Fruit fly (Drosophila melanogaster) whole organism, prepupa: ENCODE data around the gene CG14042.

Source experiments
- Blimp-1 ChIP-seq: fragments of 200-800 bp; sonication (Bioruptor generic); optimal IDR thresholded peaks from 3 replicates; lab custom pipeline; 2017; ENCODE audit warnings: missing biosample characterization, missing genetic modification characterization, mild to moderate bottlenecking, moderate library complexity, missing genetic modification reagents
- CG10631 ChIP-seq: fragments of 200-800 bp; sonication (Bioruptor generic); optimal IDR thresholded peaks from 2 replicates; lab custom pipeline; 2016; ENCODE audit warnings: missing biosample characterization, missing genetic modification characterization
- CG10669 ChIP-seq: fragments of 200-800 bp; sonication (Bioruptor generic); optimal IDR thresholded peaks from 3 replicates; lab custom pipeline; 2018; ENCODE audit warnings: missing biosample characterization, mild to moderate bottlenecking, missing genetic modification characterization, moderate library complexity
- CG11294 ChIP-seq: fragments of 200-800 bp; sonication (Bioruptor generic); IDR thresholded peaks from 2 replicates; pipeline ENCODE4 v1.3.6; 2022; ENCODE audit warnings: missing biosample characterization, missing genetic modification characterization
- CG11762 ChIP-seq: fragments of 200-800 bp; sonication (Bioruptor generic); optimal IDR thresholded peaks from 3 replicates; lab custom pipeline; 2016; ENCODE audit warnings: missing biosample characterization, missing genetic modification characterization; ENCODE audit not compliant: insufficient read depth
- CG11902 ChIP-seq: fragments of 200-800 bp; sonication (Bioruptor generic); optimal IDR thresholded peaks from 3 replicates; lab custom pipeline; 2016; ENCODE audit warnings: missing biosample characterization, missing genetic modification characterization
- CG15336 ChIP-seq: fragments of 200-800 bp; sonication (Bioruptor generic); IDR thresholded peaks from 2 replicates; pipeline ENCODE4 v1.3.6; 2022; ENCODE audit warnings: missing biosample characterization, missing genetic modification characterization
- CG1621 ChIP-seq: fragments of 200-800 bp; sonication (Bioruptor generic); optimal IDR thresholded peaks from 3 replicates; lab custom pipeline; 2018; ENCODE audit warnings: missing biosample characterization, mild to moderate bottlenecking, missing genetic modification characterization
- CG16779 ChIP-seq: fragments of 200-800 bp; sonication (Bioruptor generic); optimal IDR thresholded peaks from 3 replicates; lab custom pipeline; 2017; ENCODE audit warnings: missing biosample characterization, mild to moderate bottlenecking, missing genetic modification characterization
- CG3919 ChIP-seq: fragments of 200-800 bp; sonication (Bioruptor generic); optimal IDR thresholded peaks from 3 replicates; lab custom pipeline; 2016; ENCODE audit warnings: missing biosample characterization, missing genetic modification characterization
- CG4318 ChIP-seq: fragments of 200-800 bp; sonication (Bioruptor generic); optimal IDR thresholded peaks from 3 replicates; lab custom pipeline; 2017; ENCODE audit warnings: missing biosample characterization, mild to moderate bottlenecking, missing genetic modification characterization
- CG6163 ChIP-seq: fragments of 200-800 bp; sonication (Bioruptor generic); IDR thresholded peaks from 3 replicates; pipeline ENCODE4 v1.3.6; 2022; ENCODE audit warnings: missing biosample characterization, missing genetic modification characterization
- CG6276 ChIP-seq: fragments of 200-800 bp; sonication (Bioruptor generic); optimal IDR thresholded peaks from 2 replicates; lab custom pipeline; 2017; ENCODE audit warnings: missing biosample characterization, mild to moderate bottlenecking, missing genetic modification characterization
- CG6792 ChIP-seq: fragments of 200-800 bp; sonication (Bioruptor generic); optimal IDR thresholded peaks from 3 replicates; lab custom pipeline; 2016; ENCODE audit warnings: missing biosample characterization, missing genetic modification characterization
- CG6808 ChIP-seq: fragments of 200-800 bp; sonication (Bioruptor generic); optimal IDR thresholded peaks from 3 replicates; lab custom pipeline; 2017; ENCODE audit warnings: missing biosample characterization, missing genetic modification characterization, mild to moderate bottlenecking, moderate library complexity, missing genetic modification reagents
- CG7368 ChIP-seq: fragments of 200-800 bp; sonication (Bioruptor generic); optimal IDR thresholded peaks from 3 replicates; lab custom pipeline; 2016; ENCODE audit warnings: missing biosample characterization, missing genetic modification characterization
- CG8119 ChIP-seq: fragments of 200-800 bp; sonication (Bioruptor generic); IDR thresholded peaks from 3 replicates; pipeline ENCODE4 v1.3.6; 2022; ENCODE audit warnings: missing biosample characterization, missing genetic modification characterization
- CG8319 ChIP-seq: fragments of 200-800 bp; sonication (Bioruptor generic); optimal IDR thresholded peaks from 3 replicates; lab custom pipeline; 2016; ENCODE audit warnings: missing biosample characterization, missing genetic modification characterization
- CG8632 ChIP-seq: fragments of 200-800 bp; sonication (Bioruptor generic); optimal IDR thresholded peaks from 3 replicates; lab custom pipeline; 2016; ENCODE audit warnings: missing biosample characterization, missing genetic modification characterization
- CG9139 ChIP-seq: fragments of 200-800 bp; sonication (Bioruptor generic); optimal IDR thresholded peaks from 3 replicates; lab custom pipeline; 2017; ENCODE audit warnings: missing biosample characterization, mild to moderate bottlenecking, missing genetic modification characterization
- Eip75B ChIP-seq: fragments of 200-800 bp; sonication (Bioruptor generic); optimal IDR thresholded peaks from 3 replicates; lab custom pipeline; 2016; ENCODE audit warnings: missing biosample characterization, missing genetic modification characterization
- Eip78C ChIP-seq: fragments of 200-800 bp; sonication (Bioruptor generic); peaks from one replicate; lab custom pipeline; 2016; ENCODE audit warnings: missing biosample characterization, missing genetic modification characterization
- Eip93F ChIP-seq: fragments of 200-800 bp; sonication (Bioruptor generic); optimal IDR thresholded peaks from 2 replicates; lab custom pipeline; 2016; ENCODE audit warnings: missing biosample characterization, mild to moderate bottlenecking, missing genetic modification characterization
- Ets21C ChIP-seq: fragments of 200-800 bp; sonication (Bioruptor generic); optimal IDR thresholded peaks from 3 replicates; lab custom pipeline; 2016; ENCODE audit warnings: missing biosample characterization, missing genetic modification characterization
- Ets96B ChIP-seq: fragments of 200-800 bp; optimal IDR thresholded peaks from 2 replicates; lab custom pipeline; 2019; ENCODE audit warnings: missing biosample characterization, mild to moderate bottlenecking, missing genetic modification characterization, moderate library complexity
- Gug ChIP-seq: fragments of 200-800 bp; sonication (Bioruptor generic); IDR thresholded peaks from 2 replicates; pipeline ENCODE4 v1.3.6; 2022; ENCODE audit warnings: missing biosample characterization, missing genetic modification characterization
- Hr38 ChIP-seq: sonication (Bioruptor generic); optimal IDR thresholded peaks from 2 replicates; lab custom pipeline; 2016; ENCODE audit warnings: missing biosample characterization, missing genetic modification characterization
- Hr4 ChIP-seq: fragments of 200-800 bp; sonication (Bioruptor generic); optimal IDR thresholded peaks from 3 replicates; lab custom pipeline; 2016; ENCODE audit warnings: missing biosample characterization, missing genetic modification characterization
- Lpt ChIP-seq: fragments of 200-800 bp; sonication (Bioruptor generic); optimal IDR thresholded peaks from 3 replicates; lab custom pipeline; 2016; ENCODE audit warnings: missing biosample characterization, missing genetic modification characterization
- Met ChIP-seq: fragments of 200-800 bp; sonication (Bioruptor generic); optimal IDR thresholded peaks from 3 replicates; lab custom pipeline; 2016; ENCODE audit warnings: missing biosample characterization, missing genetic modification characterization
- OdsH ChIP-seq: fragments of 200-800 bp; sonication (Bioruptor generic); optimal IDR thresholded peaks from 3 replicates; lab custom pipeline; 2016; ENCODE audit warnings: missing biosample characterization, missing genetic modification characterization
- Sox102F ChIP-seq: fragments of 200-800 bp; sonication (Bioruptor generic); optimal IDR thresholded peaks from 2 replicates; lab custom pipeline; 2016; ENCODE audit warnings: missing biosample characterization, mild to moderate bottlenecking, missing genetic modification characterization
- Sox14 ChIP-seq: fragments of 200-800 bp; sonication (Bioruptor generic); optimal IDR thresholded peaks from 3 replicates; lab custom pipeline; 2016; ENCODE audit warnings: missing biosample characterization, missing genetic modification characterization
- Sox15 ChIP-seq: fragments of 200-800 bp; sonication (Bioruptor generic); optimal IDR thresholded peaks from 3 replicates; lab custom pipeline; 2016; ENCODE audit warnings: missing biosample characterization, missing genetic modification characterization
- acj6 ChIP-seq: fragments of 200-800 bp; sonication (Bioruptor generic); optimal IDR thresholded peaks from 3 replicates; lab custom pipeline; 2016; ENCODE audit warnings: missing biosample characterization, missing genetic modification characterization
- dac ChIP-seq: fragments of 200-800 bp; sonication (Bioruptor generic); optimal IDR thresholded peaks from 2 replicates; lab custom pipeline; 2017; ENCODE audit warnings: missing biosample characterization, mild to moderate bottlenecking, missing genetic modification characterization
- dsx ChIP-seq: fragments of 200-800 bp; optimal IDR thresholded peaks from 3 replicates; lab custom pipeline; 2019; ENCODE audit warnings: missing biosample characterization, mild to moderate bottlenecking, missing genetic modification characterization, moderate library complexity; ENCODE audit not compliant: poor library complexity, severe bottlenecking
- eg ChIP-seq: fragments of 200-800 bp; sonication (Bioruptor generic); IDR thresholded peaks from 3 replicates; pipeline ENCODE4 v1.3.6; 2022; ENCODE audit warnings: missing biosample characterization, missing genetic modification characterization
- esn ChIP-seq: fragments of 200-800 bp; sonication (Bioruptor generic); optimal IDR thresholded peaks from 2 replicates; lab custom pipeline; 2016; ENCODE audit warnings: missing biosample characterization, mild to moderate bottlenecking, missing genetic modification characterization, moderate library complexity
- fkh ChIP-seq: fragments of 200-800 bp; sonication (Bioruptor generic); optimal IDR thresholded peaks from 3 replicates; lab custom pipeline; 2017; ENCODE audit warnings: missing biosample characterization, mild to moderate bottlenecking, missing genetic modification characterization, moderate library complexity
- lz ChIP-seq: fragments of 200-800 bp; sonication (Bioruptor generic); optimal IDR thresholded peaks from 3 replicates; lab custom pipeline; 2016; ENCODE audit warnings: missing biosample characterization, missing genetic modification characterization
- pdm3 ChIP-seq: fragments of 200-800 bp; sonication (Bioruptor generic); optimal IDR thresholded peaks from 3 replicates; lab custom pipeline; 2016; ENCODE audit warnings: missing biosample characterization, missing genetic modification characterization
- salr ChIP-seq, 2 experiments: fragments of 200-800 bp; sonication (Bioruptor generic); optimal IDR thresholded peaks; 3 replicates each; lab custom pipeline; 2016 to 2018; ENCODE audit warnings: missing biosample characterization in 2 of 2, missing genetic modification characterization in 2 of 2, mild to moderate bottlenecking in 1 of 2
- ss ChIP-seq, 2 experiments: fragments of 200-800 bp; sonication (Bioruptor generic); optimal IDR thresholded peaks; 2 replicates in 1 of 2; 3 replicates in 1 of 2; lab custom pipeline; 2017 to 2018; ENCODE audit warnings: mild to moderate bottlenecking in 2 of 2, missing biosample characterization in 2 of 2, missing genetic modification characterization in 2 of 2, moderate library complexity in 1 of 2
- svp ChIP-seq: fragments of 200-800 bp; sonication (Bioruptor generic); peaks from one replicate; lab custom pipeline; 2016; ENCODE audit warnings: missing biosample characterization, missing genetic modification characterization
- topi ChIP-seq: fragments of 200-800 bp; sonication (Bioruptor generic); optimal IDR thresholded peaks from 3 replicates; lab custom pipeline; 2016; ENCODE audit warnings: missing biosample characterization, missing genetic modification characterization
- vri ChIP-seq: fragments of 200-800 bp; sonication (Bioruptor generic); optimal IDR thresholded peaks from 3 replicates; lab custom pipeline; 2016; ENCODE audit warnings: missing biosample characterization, mild to moderate bottlenecking, missing genetic modification characterization

The CG14042 gene

dm6 chr2L:5080225-5080867 is 42.8 kb downstream of the CG14042 start (continued):
- TF ChIP-seq CG8632 (GFP tag; lab: Kevin White, UChicago), result peak; percentile 64
- TF ChIP-seq CG6808 (GFP tag; lab: Kevin White, UChicago), result peak; percentile 82
- TF ChIP-seq Lpt (GFP tag; lab: Kevin White, UChicago), result peak; percentile 87
- TF ChIP-seq CG3919, result peak; percentile 81
- peak; percentile 70 for TF ChIP-seq CG16779 (tag; lab: Kevin White, UChicago)
- TF ChIP-seq CG1621 (tag; lab: Kevin White, UChicago), result peak; percentile 58
- TF ChIP-seq CG6276 (GFP tag; lab: Kevin White, UChicago), result peak; percentile 95
- TF ChIP-seq Sox14 (GFP tag; lab: Kevin White, UChicago), result peak; percentile 49
- TF ChIP-seq Eip78C, result peak; percentile 93
- peak; percentile 82 for TF ChIP-seq dac (GFP tag; lab: Kevin White, UChicago)
- TF ChIP-seq CG11902 (GFP tag; lab: Kevin White, UChicago), result no peak
- peak; percentile 96 for TF ChIP-seq CG8119 (GFP tag; lab: Robert Waterston, UW)
- peak; percentile 80 for TF ChIP-seq CG10669
- no peak for TF ChIP-seq Ets21C (GFP tag; lab: Kevin White, UChicago)
- peak; percentile 83 for TF ChIP-seq OdsH
- TF ChIP-seq svp, result no peak
- no peak for TF ChIP-seq topi (GFP tag; lab: Kevin White, UChicago)
- TF ChIP-seq CG11762 (GFP tag; lab: Kevin White, UChicago), result peak; percentile 70
- TF ChIP-seq Hr4, result peak; percentile 85
- peak; percentile 44 for TF ChIP-seq CG7368 (GFP tag; lab: Kevin White, UChicago)
- TF ChIP-seq dsx (GFP tag; lab: Kevin White, UChicago), result peak; percentile 78
- TF ChIP-seq CG10631, result peak; percentile 83
- no peak for TF ChIP-seq Eip93F (GFP tag; lab: Kevin White, UChicago)
- peak; percentile 82 for TF ChIP-seq Ets96B
- peak; percentile 80 for TF ChIP-seq acj6
- TF ChIP-seq CG4318 (GFP tag; lab: Kevin White, UChicago), result peak; percentile 91
- peak; percentile 77 for TF ChIP-seq CG9139 (GFP tag; lab: Kevin White, UChicago)
- peak; percentile 72; the same call in 1 of the 3 replicates for TF ChIP-seq eg (GFP tag; lab: Robert Waterston, UW)

dm6 chr2L:5084586-5085257 is 47.2 kb downstream of the CG14042 start:
- TF ChIP-seq Ets21C (GFP tag; lab: Kevin White, UChicago), result peak; percentile 19
- TF ChIP-seq vri (GFP tag; lab: Kevin White, UChicago), result peak; percentile 57
- no peak for TF ChIP-seq ss (GFP tag; optimal IDR thresholded peaks at IDR 0.05; lab: Kevin White, UChicago)
- TF ChIP-seq Sox102F (GFP tag; lab: Kevin White, UChicago), result no peak
- TF ChIP-seq eg (GFP tag; lab: Robert Waterston, UW), result no peak
- TF ChIP-seq dac (GFP tag; lab: Kevin White, UChicago), result no peak
- no peak for TF ChIP-seq CG11294 (GFP tag; lab: Robert Waterston, UW)
- no peak for TF ChIP-seq CG6792 (GFP tag; lab: Kevin White, UChicago)
- no peak for TF ChIP-seq CG8319 (GFP tag; lab: Kevin White, UChicago)
- no peak for TF ChIP-seq Gug (GFP tag; lab: Robert Waterston, UW)
- TF ChIP-seq CG16779 (tag; lab: Kevin White, UChicago), result no peak
- TF ChIP-seq esn (GFP tag; lab: Kevin White, UChicago), result peak; percentile 52
- TF ChIP-seq CG8632 (GFP tag; lab: Kevin White, UChicago), result no peak
- TF ChIP-seq Eip75B (GFP tag; lab: Kevin White, UChicago), result no peak
- TF ChIP-seq Sox15 (GFP tag; lab: Kevin White, UChicago), result no peak
- TF ChIP-seq CG15336, result no peak
- TF ChIP-seq Eip93F (GFP tag; lab: Kevin White, UChicago), result no peak
- no peak for TF ChIP-seq CG1621 (tag; lab: Kevin White, UChicago)
- no peak for TF ChIP-seq Hr4
- no peak for TF ChIP-seq Hr38 (GFP tag; lab: Kevin White, UChicago)
- no peak for TF ChIP-seq CG10669
- no peak for TF ChIP-seq Blimp-1
- peak; percentile 12 for TF ChIP-seq fkh (GFP tag; lab: Kevin White, UChicago)
- peak; percentile 43 for TF ChIP-seq svp
- TF ChIP-seq CG3919, result no peak
- peak; percentile 52 for TF ChIP-seq lz (GFP tag; lab: Kevin White, UChicago)
- TF ChIP-seq pdm3 (GFP tag; lab: Kevin White, UChicago), result no peak
- TF ChIP-seq Met (GFP tag; lab: Kevin White, UChicago), result peak; percentile 47
- no peak for TF ChIP-seq salr (GFP tag; optimal IDR thresholded peaks at IDR 0.05; lab: Kevin White, UChicago)
- TF ChIP-seq CG6276 (GFP tag; lab: Kevin White, UChicago), result no peak
- no peak for TF ChIP-seq CG6163
